Worm (Caenorhabditis elegans) whole organism, young adult: ENCODE results near the gene spd-3.

Experiments
- F10E7.11 ChIP-seq: sonication (generic microtip); optimal IDR thresholded peaks from 2 replicates; lab custom pipeline; 2017; ENCODE audit warnings: mild to moderate bottlenecking, missing genetic modification characterization, moderate library complexity, missing compliant biosample characterization
- F55B11.4 ChIP-seq: sonication (generic microtip); optimal IDR thresholded peaks from 2 replicates; lab custom pipeline; 2016; ENCODE audit warnings: missing compliant biosample characterization, missing genetic modification characterization, borderline replicate concordance; ENCODE audit not compliant: insufficient read depth
- F57A8.1 ChIP-seq: fragments of 200-800 bp; sonication (Bioruptor generic); optimal IDR thresholded peaks from 2 replicates; lab custom pipeline; 2018; ENCODE audit warnings: mild to moderate bottlenecking, missing genetic modification characterization, moderate library complexity, missing compliant biosample characterization
- K12H6.12 ChIP-seq: fragments of 200-800 bp; sonication (Bioruptor generic); optimal IDR thresholded peaks from 2 replicates; lab custom pipeline; 2018; ENCODE audit warnings: mild to moderate bottlenecking, missing genetic modification characterization, missing compliant biosample characterization
- Y67H2A.10 ChIP-seq: fragments of 200-800 bp; sonication (Bioruptor generic); conservative IDR thresholded peaks from 2 replicates; pipeline ENCODE4 v1.3.6; 2022; ENCODE audit warnings: missing genetic modification reagents, missing genetic modification characterization, missing compliant biosample characterization
- ZK185.1 ChIP-seq: sonication (generic microtip); optimal IDR thresholded peaks from 2 replicates; lab custom pipeline; 2016; ENCODE audit warnings: mild to moderate bottlenecking, missing genetic modification characterization, missing compliant biosample characterization; ENCODE audit not compliant: poor library complexity, severe bottlenecking
- attf-3 ChIP-seq: fragments of 200-800 bp; sonication (Bioruptor generic); conservative IDR thresholded peaks from 2 replicates; pipeline ENCODE4 v1.3.6; 2022; ENCODE audit warnings: missing genetic modification reagents, missing genetic modification characterization, missing compliant biosample characterization
- attf-5 ChIP-seq: fragments of 200-800 bp; sonication (Bioruptor generic); optimal IDR thresholded peaks from 2 replicates; lab custom pipeline; 2018; ENCODE audit warnings: mild to moderate bottlenecking, missing genetic modification characterization, missing compliant biosample characterization
- bed-1 ChIP-seq: fragments of 200-800 bp; sonication (Bioruptor generic); IDR thresholded peaks from 2 replicates; pipeline ENCODE4 v1.3.6; 2022; ENCODE audit warnings: missing genetic modification reagents, missing genetic modification characterization, missing compliant biosample characterization
- bed-2 ChIP-seq: fragments of 200-800 bp; sonication (Bioruptor generic); IDR thresholded peaks from 2 replicates; pipeline ENCODE4 v1.3.6; 2022; ENCODE audit warnings: missing genetic modification reagents, missing genetic modification characterization, missing compliant biosample characterization
- cebp-1 ChIP-seq, 2 experiments: fragments of 200-800 bp in 1 of 2; sonication (Bioruptor generic) in 1 of 2; sonication (generic microtip) in 1 of 2; IDR thresholded peaks in 1 of 2; optimal IDR thresholded peaks in 1 of 2; 2 replicates each; pipeline versions ENCODE4 v1.3.6 to Lab custom; 2017 to 2022; ENCODE audit warnings: missing compliant biosample characterization in 2 of 2, missing genetic modification characterization in 2 of 2, mild to moderate bottlenecking in 1 of 2, missing genetic modification reagents in 1 of 2, moderate library complexity in 1 of 2
- ceh-100 ChIP-seq: fragments of 200-800 bp; sonication (Bioruptor generic); IDR thresholded peaks from 2 replicates; pipeline ENCODE4 v1.3.6; 2022; ENCODE audit warnings: missing genetic modification reagents, missing genetic modification characterization, missing compliant biosample characterization
- ceh-79 ChIP-seq: sonication (generic microtip); optimal IDR thresholded peaks from 2 replicates; lab custom pipeline; 2017; ENCODE audit warnings: mild to moderate bottlenecking, missing genetic modification characterization, missing compliant biosample characterization
- dox-1 ChIP-seq: fragments of 200-800 bp; sonication (Bioruptor generic); IDR thresholded peaks from 2 replicates; pipeline ENCODE4 v1.3.6; 2022; ENCODE audit warnings: missing genetic modification reagents, missing genetic modification characterization, missing compliant biosample characterization
- dpff-1 ChIP-seq: sonication (generic microtip); optimal IDR thresholded peaks from 2 replicates; lab custom pipeline; 2017; ENCODE audit warnings: mild to moderate bottlenecking, missing genetic modification characterization, missing compliant biosample characterization
- ekl-4 ChIP-seq: fragments of 200-800 bp; sonication (Bioruptor generic); IDR thresholded peaks from 2 replicates; pipeline ENCODE4 v1.3.6; 2022; ENCODE audit warnings: missing genetic modification reagents, missing genetic modification characterization, missing compliant biosample characterization
- fkh-3 ChIP-seq: sonication (generic microtip); optimal IDR thresholded peaks from 2 replicates; lab custom pipeline; 2016; ENCODE audit warnings: mild to moderate bottlenecking, missing genetic modification characterization, missing compliant biosample characterization
- hlh-26 ChIP-seq: fragments of 200-800 bp; sonication (Bioruptor generic); conservative IDR thresholded peaks from 2 replicates; pipeline ENCODE4 v1.3.6; 2022; ENCODE audit warnings: missing genetic modification reagents, missing genetic modification characterization, missing compliant biosample characterization
- hmg-1.2 ChIP-seq: fragments of 200-800 bp; sonication (Bioruptor generic); IDR thresholded peaks from 2 replicates; pipeline ENCODE4 v1.3.6; 2022; ENCODE audit warnings: missing genetic modification reagents, missing genetic modification characterization, missing compliant biosample characterization
- hmg-20 ChIP-seq: fragments of 200-800 bp; sonication (Bioruptor generic); IDR thresholded peaks from 2 replicates; pipeline ENCODE4 v1.3.6; 2022; ENCODE audit warnings: missing genetic modification reagents, missing genetic modification characterization, missing compliant biosample characterization
- let-607 ChIP-seq, 2 experiments: fragments of 200-800 bp in 1 of 2; sonication (Bioruptor generic) in 1 of 2; sonication (generic microtip) in 1 of 2; optimal IDR thresholded peaks; 2 replicates each; lab custom pipeline; 2016 to 2018; ENCODE audit warnings: mild to moderate bottlenecking in 2 of 2, missing compliant biosample characterization in 2 of 2, missing genetic modification characterization in 2 of 2, moderate library complexity in 2 of 2, missing genotype in 1 of 2
- lin-35 ChIP-seq, 3 experiments: fragments of 150-350 bp in 2 of 3; sonication (generic microtip) in 1 of 3; optimal IDR thresholded peaks; 2 replicates each; lab custom pipeline; 2014 to 2018; ENCODE audit warnings: missing biosample characterization in 3 of 3, missing genetic modification characterization in 3 of 3, missing genetic modification reagents in 3 of 3
- lin-40 ChIP-seq: sonication (generic microtip); optimal IDR thresholded peaks from 2 replicates; lab custom pipeline; 2016; ENCODE audit warnings: missing genetic modification characterization, mild to moderate bottlenecking, missing compliant biosample characterization, missing genotype, missing genetic modification reagents
- lsl-1 ChIP-seq: fragments of 200-800 bp; sonication (Bioruptor generic); optimal IDR thresholded peaks from 2 replicates; lab custom pipeline; 2018; ENCODE audit warnings: mild to moderate bottlenecking, missing genetic modification characterization, moderate library complexity, missing compliant biosample characterization
- lsy-27 ChIP-seq: sonication (generic microtip); optimal IDR thresholded peaks from 2 replicates; lab custom pipeline; 2017; ENCODE audit warnings: missing genetic modification characterization, mild to moderate bottlenecking, missing compliant biosample characterization, antibody characterized with exemption, missing genotype, borderline replicate concordance; ENCODE audit not compliant: insufficient read depth
- mxl-1 ChIP-seq: sonication (generic microtip); optimal IDR thresholded peaks from 2 replicates; lab custom pipeline; 2016; ENCODE audit warnings: missing genetic modification characterization, missing compliant biosample characterization
- nfya-2 ChIP-seq: fragments of 200-800 bp; sonication (Bioruptor generic); IDR thresholded peaks from 2 replicates; pipeline ENCODE4 v1.3.6; 2022; ENCODE audit warnings: missing genetic modification reagents, missing genetic modification characterization, missing compliant biosample characterization
- nhr-179 ChIP-seq: sonication (generic microtip); optimal IDR thresholded peaks from 2 replicates; lab custom pipeline; 2016; ENCODE audit warnings: mild to moderate bottlenecking, missing genetic modification characterization, missing compliant biosample characterization
- nhr-80 ChIP-seq: sonication (generic microtip); optimal IDR thresholded peaks from 2 replicates; lab custom pipeline; 2016; ENCODE audit warnings: missing genetic modification characterization, missing compliant biosample characterization
- snpc-4 ChIP-seq, 5 experiments: fragments of 150-350 bp in 1 of 5; sonication (generic microtip) in 4 of 5; optimal IDR thresholded peaks; 2 replicates each; lab custom pipeline; 2014 to 2018; ENCODE audit warnings: missing genetic modification characterization in 5 of 5, missing biosample characterization in 3 of 5, antibody characterized with exemption in 2 of 5, mild to moderate bottlenecking in 2 of 5, missing compliant biosample characterization in 2 of 5, missing genotype in 2 of 5, moderate library complexity in 2 of 5, missing genetic modification reagents in 1 of 5
- somi-1 ChIP-seq: fragments of 200-800 bp; sonication (Bioruptor generic); optimal IDR thresholded peaks from 2 replicates; lab custom pipeline; 2018; ENCODE audit warnings: mild to moderate bottlenecking, missing genetic modification characterization, missing compliant biosample characterization
- sptf-2 ChIP-seq: fragments of 200-800 bp; sonication (Bioruptor generic); optimal IDR thresholded peaks from 2 replicates; lab custom pipeline; 2018; ENCODE audit warnings: mild to moderate bottlenecking, missing genetic modification characterization, missing compliant biosample characterization
- unc-130 ChIP-seq: sonication (generic microtip); optimal IDR thresholded peaks from 2 replicates; lab custom pipeline; 2016; ENCODE audit warnings: missing genetic modification reagents, missing genetic modification characterization, missing compliant biosample characterization
- ztf-26 ChIP-seq: sonication (generic microtip); optimal IDR thresholded peaks from 2 replicates; lab custom pipeline; 2017; ENCODE audit warnings: missing genetic modification characterization, missing compliant biosample characterization
- ztf-28 ChIP-seq: fragments of 200-800 bp; sonication (Bioruptor generic); IDR thresholded peaks from 2 replicates; pipeline ENCODE4 v1.3.6; 2022; ENCODE audit warnings: missing genetic modification reagents, missing genetic modification characterization, missing compliant biosample characterization
- ztf-3 ChIP-seq: fragments of 200-800 bp; sonication (Bioruptor generic); optimal IDR thresholded peaks from 2 replicates; lab custom pipeline; 2018; ENCODE audit warnings: mild to moderate bottlenecking, missing genetic modification characterization, missing compliant biosample characterization
- ztf-6 ChIP-seq: fragments of 200-800 bp; sonication (Bioruptor generic); IDR thresholded peaks from 2 replicates; pipeline ENCODE4 v1.3.6; 2022; ENCODE audit warnings: missing genetic modification reagents, missing genetic modification characterization, missing compliant biosample characterization

The spd-3 gene

ce11 chrIV:6756374-6756773 lies 6.1 kb upstream of the spd-3 start (continued):
- TF ChIP-seq mxl-1: no peak
- TF ChIP-seq F10E7.11 (tag; lab: Kevin White, UChicago): no peak
- no peak for TF ChIP-seq hlh-26
- TF ChIP-seq F57A8.1 (GFP tag; lab: Kevin White, UChicago): no peak
- no peak for TF ChIP-seq ztf-6 (GFP tag; lab: Robert Waterston, UW)
- TF ChIP-seq ekl-4 (GFP tag; lab: Robert Waterston, UW): peak; percentile 96
- peak; percentile 98 for TF ChIP-seq dox-1
- no peak for TF ChIP-seq fkh-3 (tag; lab: Kevin White, UChicago)
- peak; percentile 83 for TF ChIP-seq lsy-27
- TF ChIP-seq ZK185.1 (tag; lab: Kevin White, UChicago): peak; percentile 80
- no peak for TF ChIP-seq ztf-28
- TF ChIP-seq, all 124 proteins: peak for 89

ce11 chrIV:6757011-6757410 lies 5.5 kb upstream of the spd-3 start, which contains the start of gene usp-4:
TSS of gene usp-4 (plus strand) at chrIV:6757311.
- no peak for TF ChIP-seq hlh-26
- no peak for TF ChIP-seq lsl-1
- TF ChIP-seq somi-1 (GFP tag; lab: Kevin White, UChicago): no peak
- no peak for TF ChIP-seq snpc-4 (GFP tag; optimal IDR thresholded peaks at IDR 0.05; lab: Kevin White, UChicago)
- TF ChIP-seq snpc-4 (tag; optimal IDR thresholded peaks at IDR 0.05; lab: Kevin White, UChicago): no peak
- no peak for TF ChIP-seq unc-130 (GFP tag; lab: Kevin White, UChicago)

- TF ChIP-seq Y67H2A.10 (GFP tag; lab: Robert Waterston, UW): no peak
- no peak for TF ChIP-seq attf-3 (GFP tag; lab: Robert Waterston, UW)
- no peak for TF ChIP-seq lsl-1
- TF ChIP-seq ztf-26: no peak
- no peak for TF ChIP-seq sptf-2 (GFP tag; lab: Kevin White, UChicago)
- no peak for TF ChIP-seq ztf-3 (GFP tag; lab: Kevin White, UChicago)
- no peak for TF ChIP-seq hmg-20 (GFP tag; lab: Robert Waterston, UW)
Measured at ce11 chrIV:6757614-6758013, 4.9 kb upstream of the spd-3 start.

- TF ChIP-seq F55B11.4 (no peak), hlh-26 (no peak), hmg-1.2 (GFP tag; lab: Robert Waterston, UW) (peak; percentile 90), nfya-2 (GFP tag; lab: Robert Waterston, UW) (no peak), lin-40 (tag; lab: Kevin White, UChicago) (peak; percentile 36), cebp-1 (GFP tag; IDR thresholded peaks at IDR 0.05; lab: Robert Waterston, UW) (no peak), cebp-1 (tag; optimal IDR thresholded peaks at IDR 0.05; lab: Kevin White, UChicago) (peak; percentile 56), lin-35 (GFP tag; optimal IDR thresholded peaks at IDR 0.05; lab: Kevin White, UChicago) (no peak), K12H6.12 (tag; lab: Kevin White, UChicago) (peak; percentile 24), ceh-100 (no peak), nhr-179 (tag; lab: Kevin White, UChicago) (no peak), ceh-79 (tag; lab: Kevin White, UChicago) (no peak), attf-5 (GFP tag; lab: Kevin White, UChicago) (peak; percentile 3), dpff-1 (tag; lab: Kevin White, UChicago) (no peak), nhr-80 (tag; lab: Kevin White, UChicago) (peak; percentile 33), bed-2 (no peak), bed-1 (GFP tag; lab: Robert Waterston, UW) (no peak), snpc-4 (GFP tag; optimal IDR thresholded peaks at IDR 0.05; lab: Kevin White, UChicago) (no peak), snpc-4 (tag; optimal IDR thresholded peaks at IDR 0.05; lab: Kevin White, UChicago) (no peak), F10E7.11 (tag; lab: Kevin White, UChicago) (no peak), ztf-3 (GFP tag; lab: Kevin White, UChicago) (no peak), let-607 (tag; optimal IDR thresholded peaks at IDR 0.05; lab: Kevin White, UChicago) (no peak)
Measured at ce11 chrIV:6767240-6767639, 4.7 kb downstream of the spd-3 start.
